Worm (Caenorhabditis elegans) whole organism, young adult: Measurements from ENCODE around the gene C53A3.4.
A peak's percentile ranks its signal among the peaks of the same experiment; 100 is the strongest.

Experiments
- B0261.1 ChIP-seq: sonication (generic microtip); optimal IDR thresholded peaks from 2 replicates; lab custom pipeline; 2016; ENCODE audit warnings: mild to moderate bottlenecking, missing genetic modification characterization, moderate library complexity, missing compliant biosample characterization
- C06A6.2 ChIP-seq: fragments of 200-800 bp; sonication (Bioruptor generic); conservative IDR thresholded peaks from 2 replicates; pipeline ENCODE4 v1.3.6; 2022; ENCODE audit warnings: missing genetic modification characterization, missing compliant biosample characterization
- C17E4.6 ChIP-seq: fragments of 200-800 bp; sonication (Bioruptor generic); IDR thresholded peaks from 2 replicates; pipeline ENCODE4 v1.3.6; 2022; ENCODE audit warnings: missing genetic modification reagents, missing genetic modification characterization, missing compliant biosample characterization
- F22D6.2 ChIP-seq: sonication (generic microtip); optimal IDR thresholded peaks from 2 replicates; lab custom pipeline; 2016; ENCODE audit warnings: mild to moderate bottlenecking, missing genetic modification characterization, missing compliant biosample characterization
- F23B12.7 ChIP-seq: sonication (generic microtip); optimal IDR thresholded peaks from 2 replicates; lab custom pipeline; 2017; ENCODE audit warnings: missing genetic modification characterization, mild to moderate bottlenecking, missing compliant biosample characterization, antibody characterized with exemption, moderate library complexity; ENCODE audit not compliant: insufficient read depth
- F33H1.4 ChIP-seq: fragments of 200-800 bp; sonication (Bioruptor generic); IDR thresholded peaks from 2 replicates; pipeline ENCODE4 v1.3.6; 2022; ENCODE audit warnings: missing genetic modification reagents, missing genetic modification characterization, missing compliant biosample characterization
- F39B2.1 ChIP-seq: fragments of 200-800 bp; sonication (Bioruptor generic); IDR thresholded peaks from 2 replicates; pipeline ENCODE4 v1.3.6; 2022; ENCODE audit warnings: missing genetic modification reagents, missing genetic modification characterization, missing compliant biosample characterization
- F49E8.2 ChIP-seq: sonication (generic microtip); optimal IDR thresholded peaks from 3 replicates; lab custom pipeline; 2017; ENCODE audit warnings: missing genetic modification characterization, mild to moderate bottlenecking, missing compliant biosample characterization, antibody characterized with exemption, moderate library complexity; ENCODE audit not compliant: insufficient read depth
- F57C9.4 ChIP-seq: sonication (generic microtip); optimal IDR thresholded peaks from 2 replicates; lab custom pipeline; 2017; ENCODE audit warnings: mild to moderate bottlenecking, missing genetic modification characterization, missing compliant biosample characterization
- K12H6.12 ChIP-seq: fragments of 200-800 bp; sonication (Bioruptor generic); optimal IDR thresholded peaks from 2 replicates; lab custom pipeline; 2018; ENCODE audit warnings: mild to moderate bottlenecking, missing genetic modification characterization, missing compliant biosample characterization
- Y53G8AR.9 ChIP-seq: fragments of 200-800 bp; sonication (Bioruptor generic); conservative IDR thresholded peaks from 2 replicates; pipeline ENCODE4 v1.3.6; 2022; ENCODE audit warnings: missing genetic modification reagents, missing genetic modification characterization, missing compliant biosample characterization
- Y67H2A.10 ChIP-seq: fragments of 200-800 bp; sonication (Bioruptor generic); conservative IDR thresholded peaks from 2 replicates; pipeline ENCODE4 v1.3.6; 2022; ENCODE audit warnings: missing genetic modification reagents, missing genetic modification characterization, missing compliant biosample characterization
- Y79H2A.3 ChIP-seq: fragments of 200-800 bp; sonication (Bioruptor generic); conservative IDR thresholded peaks from 2 replicates; pipeline ENCODE4 v1.3.6; 2022; ENCODE audit warnings: missing genetic modification reagents, missing genetic modification characterization, missing compliant biosample characterization
- aptf-3 ChIP-seq: fragments of 200-800 bp; sonication (Bioruptor generic); IDR thresholded peaks from 2 replicates; pipeline ENCODE4 v1.3.6; 2022; ENCODE audit warnings: missing genetic modification characterization, missing compliant biosample characterization
- atf-7 ChIP-seq: sonication (generic microtip); optimal IDR thresholded peaks from 2 replicates; lab custom pipeline; 2017; ENCODE audit warnings: mild to moderate bottlenecking, missing genetic modification characterization, missing compliant biosample characterization
- athp-1 ChIP-seq: sonication (generic microtip); optimal IDR thresholded peaks from 2 replicates; lab custom pipeline; 2017; ENCODE audit warnings: mild to moderate bottlenecking, missing genetic modification characterization, missing compliant biosample characterization
- bed-1 ChIP-seq: fragments of 200-800 bp; sonication (Bioruptor generic); IDR thresholded peaks from 2 replicates; pipeline ENCODE4 v1.3.6; 2022; ENCODE audit warnings: missing genetic modification reagents, missing genetic modification characterization, missing compliant biosample characterization
- ceh-100 ChIP-seq: fragments of 200-800 bp; sonication (Bioruptor generic); IDR thresholded peaks from 2 replicates; pipeline ENCODE4 v1.3.6; 2022; ENCODE audit warnings: missing genetic modification reagents, missing genetic modification characterization, missing compliant biosample characterization
- ceh-40 ChIP-seq: fragments of 200-800 bp; sonication (Bioruptor generic); IDR thresholded peaks from 2 replicates; pipeline ENCODE4 v1.3.6; 2022; ENCODE audit warnings: missing genetic modification characterization, missing compliant biosample characterization
- ceh-58 ChIP-seq: fragments of 200-800 bp; sonication (Bioruptor generic); IDR thresholded peaks from 2 replicates; pipeline ENCODE4 v1.3.6; 2022; ENCODE audit warnings: missing genetic modification characterization, missing compliant biosample characterization
- ceh-79 ChIP-seq: sonication (generic microtip); optimal IDR thresholded peaks from 2 replicates; lab custom pipeline; 2017; ENCODE audit warnings: mild to moderate bottlenecking, missing genetic modification characterization, missing compliant biosample characterization
- dox-1 ChIP-seq: fragments of 200-800 bp; sonication (Bioruptor generic); IDR thresholded peaks from 2 replicates; pipeline ENCODE4 v1.3.6; 2022; ENCODE audit warnings: missing genetic modification reagents, missing genetic modification characterization, missing compliant biosample characterization
- gei-17 ChIP-seq: fragments of 200-800 bp; sonication (Bioruptor generic); optimal IDR thresholded peaks from 2 replicates; lab custom pipeline; 2018; ENCODE audit warnings: mild to moderate bottlenecking, missing genetic modification characterization, missing compliant biosample characterization
- hsf-1 ChIP-seq: fragments of 200-800 bp; sonication (Bioruptor generic); IDR thresholded peaks from 2 replicates; pipeline ENCODE4 v1.3.6; 2022; ENCODE audit warnings: missing genetic modification reagents, missing genetic modification characterization, missing compliant biosample characterization
- lin-26 ChIP-seq: fragments of 200-800 bp; sonication (Bioruptor generic); IDR thresholded peaks from 2 replicates; pipeline ENCODE4 v1.3.6; 2022; ENCODE audit warnings: missing genetic modification reagents, missing genetic modification characterization, missing compliant biosample characterization
- lin-35 ChIP-seq, 3 experiments: fragments of 150-350 bp in 2 of 3; sonication (generic microtip) in 1 of 3; optimal IDR thresholded peaks; 2 replicates each; lab custom pipeline; 2014 to 2018; ENCODE audit warnings: missing biosample characterization in 3 of 3, missing genetic modification characterization in 3 of 3, missing genetic modification reagents in 3 of 3
- lin-40 ChIP-seq: sonication (generic microtip); optimal IDR thresholded peaks from 2 replicates; lab custom pipeline; 2016; ENCODE audit warnings: missing genetic modification characterization, mild to moderate bottlenecking, missing compliant biosample characterization, missing genotype, missing genetic modification reagents
- lin-54 ChIP-seq: fragments of 200-800 bp; sonication (Bioruptor generic); optimal IDR thresholded peaks from 2 replicates; lab custom pipeline; 2018; ENCODE audit warnings: mild to moderate bottlenecking, missing genetic modification characterization, missing compliant biosample characterization
- lir-1 ChIP-seq: fragments of 200-800 bp; sonication (Bioruptor generic); conservative IDR thresholded peaks from 2 replicates; pipeline ENCODE4 v1.3.6; 2022; ENCODE audit warnings: missing genetic modification reagents, missing genetic modification characterization, missing compliant biosample characterization
- madf-3 ChIP-seq: fragments of 200-800 bp; sonication (Bioruptor generic); IDR thresholded peaks from 2 replicates; pipeline ENCODE4 v1.3.6; 2022; ENCODE audit warnings: missing genetic modification reagents, missing genetic modification characterization, missing compliant biosample characterization
- mcd-1 ChIP-seq: fragments of 200-800 bp; sonication (Bioruptor generic); IDR thresholded peaks from 2 replicates; pipeline ENCODE4 v1.3.6; 2022; ENCODE audit warnings: missing genetic modification reagents, missing genetic modification characterization, missing compliant biosample characterization
- nfya-1 ChIP-seq: sonication (generic microtip); optimal IDR thresholded peaks from 2 replicates; lab custom pipeline; 2017; ENCODE audit warnings: antibody characterized with exemption, missing compliant biosample characterization, missing genetic modification characterization, borderline replicate concordance; ENCODE audit not compliant: insufficient read depth
- nfyb-1 ChIP-seq: fragments of 200-800 bp; sonication (Bioruptor generic); IDR thresholded peaks from 2 replicates; pipeline ENCODE4 v1.3.6; 2022; ENCODE audit warnings: missing genetic modification reagents, missing genetic modification characterization, missing compliant biosample characterization
- nhr-27 ChIP-seq: fragments of 200-800 bp; sonication (Bioruptor generic); optimal IDR thresholded peaks from 2 replicates; lab custom pipeline; 2018; ENCODE audit warnings: mild to moderate bottlenecking, missing genetic modification characterization, moderate library complexity, missing compliant biosample characterization
- nhr-90 ChIP-seq: sonication (generic microtip); optimal IDR thresholded peaks from 2 replicates; lab custom pipeline; 2016; ENCODE audit warnings: missing genotype, mild to moderate bottlenecking, missing genetic modification characterization, missing compliant biosample characterization
- rcor-1 ChIP-seq: fragments of 200-800 bp; sonication (Bioruptor generic); IDR thresholded peaks from 2 replicates; pipeline ENCODE4 v1.3.6; 2022; ENCODE audit warnings: missing genetic modification reagents, missing genetic modification characterization, missing compliant biosample characterization
- rec-8 ChIP-seq, 2 experiments: sonication (generic microtip); optimal IDR thresholded peaks; 2 replicates each; lab custom pipeline; 2016; ENCODE audit warnings: mild to moderate bottlenecking in 2 of 2, missing genetic modification characterization in 2 of 2, missing genetic modification reagents in 2 of 2, missing genotype in 2 of 2, missing biosample characterization in 1 of 2, missing compliant biosample characterization in 1 of 2, moderate library complexity in 1 of 2
- rpc-1 ChIP-seq, 2 experiments: fragments of 150-350 bp in 1 of 2; sonication (generic microtip) in 1 of 2; optimal IDR thresholded peaks; 2 replicates each; lab custom pipeline; 2014 to 2018; ENCODE audit warnings: missing biosample characterization in 1 of 2, missing genetic modification characterization in 1 of 2, missing genetic modification reagents in 1 of 2, missing genotype in 1 of 2
- snpc-1.1 ChIP-seq: sonication (generic microtip); optimal IDR thresholded peaks from 2 replicates; lab custom pipeline; 2017; ENCODE audit warnings: missing genetic modification characterization, mild to moderate bottlenecking, missing compliant biosample characterization, antibody characterized with exemption, moderate library complexity, missing genotype, missing genetic modification reagents; ENCODE audit not compliant: insufficient read depth
- snpc-3.4 ChIP-seq: sonication (generic microtip); optimal IDR thresholded peaks from 2 replicates; lab custom pipeline; 2017; ENCODE audit warnings: missing genetic modification characterization, mild to moderate bottlenecking, missing compliant biosample characterization, antibody characterized with exemption, moderate library complexity, missing genotype, missing genetic modification reagents
- somi-1 ChIP-seq: fragments of 200-800 bp; sonication (Bioruptor generic); optimal IDR thresholded peaks from 2 replicates; lab custom pipeline; 2018; ENCODE audit warnings: mild to moderate bottlenecking, missing genetic modification characterization, missing compliant biosample characterization
- ztf-28 ChIP-seq: fragments of 200-800 bp; sonication (Bioruptor generic); IDR thresholded peaks from 2 replicates; pipeline ENCODE4 v1.3.6; 2022; ENCODE audit warnings: missing genetic modification reagents, missing genetic modification characterization, missing compliant biosample characterization
- ztf-6 ChIP-seq: fragments of 200-800 bp; sonication (Bioruptor generic); IDR thresholded peaks from 2 replicates; pipeline ENCODE4 v1.3.6; 2022; ENCODE audit warnings: missing genetic modification reagents, missing genetic modification characterization, missing compliant biosample characterization

Gene C53A3.4

DNA sequence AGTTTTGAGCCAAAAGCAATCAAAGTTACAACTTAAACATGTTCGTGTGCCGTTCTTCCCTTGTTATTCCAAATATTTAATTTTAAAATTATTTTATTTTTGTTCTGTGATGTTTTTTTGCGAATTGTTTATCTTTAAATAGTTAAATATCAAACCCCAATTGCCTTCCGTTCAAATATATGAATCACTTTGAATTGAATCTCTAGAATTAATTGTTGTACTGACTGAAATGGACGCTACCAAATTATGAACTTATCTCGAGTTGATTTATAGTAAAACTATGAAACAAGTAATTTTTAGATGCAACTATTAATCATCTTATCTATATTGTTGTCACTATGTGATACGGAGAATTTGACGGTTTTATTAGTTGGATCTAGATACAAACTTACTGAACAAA is 33.4 kb upstream of the C53A3.4 start, which contains the start of gene ZC250.2:
TSS of gene ZC250.2 (plus strand) at position 301 of the 400 bp plus-strand sequence.
- TF ChIP-seq ceh-100 (GFP tag; lab: Robert Waterston, UW): no peak
- 0 out of 2 replicates have a peak, but pooled peaks have one; percentile 27 for TF ChIP-seq hsf-1

- no peak for TF ChIP-seq F39B2.1 (GFP tag; lab: Robert Waterston, UW)
- TF ChIP-seq K12H6.12 (tag; lab: Kevin White, UChicago): peak; percentile 66
- peak; percentile 95 for TF ChIP-seq dox-1
- peak; percentile 56 for TF ChIP-seq athp-1 (tag; lab: Kevin White, UChicago)
- peak; percentile 81 for TF ChIP-seq C06A6.2 (GFP tag; lab: Robert Waterston, UW)
- TF ChIP-seq B0261.1 (tag; lab: Kevin White, UChicago): no peak
- 0 out of 2 replicates have a peak, but pooled peaks have one; percentile 39 for TF ChIP-seq ztf-28 (GFP tag; lab: Robert Waterston, UW)
- TF ChIP-seq ztf-6 (GFP tag; lab: Robert Waterston, UW): no peak
- TF ChIP-seq lin-26: no peak
- TF ChIP-seq F33H1.4 (GFP tag; lab: Robert Waterston, UW): peak; percentile 67
- TF ChIP-seq Y53G8AR.9 (GFP tag; lab: Robert Waterston, UW): peak; percentile 84; the same call in 1 of the 2 replicates
- no peak for TF ChIP-seq ceh-58
- TF ChIP-seq nhr-27 (tag; lab: Kevin White, UChicago): no peak
- no peak for TF ChIP-seq nhr-90 (tag; lab: Kevin White, UChicago)
- TF ChIP-seq gei-17 (GFP tag; lab: Kevin White, UChicago): no peak
- no peak for TF ChIP-seq nfya-1 (tag; lab: Kevin White, UChicago)
- TF ChIP-seq lin-54 (GFP tag; lab: Kevin White, UChicago): peak; percentile 84
- TF ChIP-seq Y67H2A.10 (GFP tag; lab: Robert Waterston, UW): no peak
- 0 out of 2 replicates have a peak, but pooled peaks have one; percentile 57 for TF ChIP-seq madf-3 (GFP tag; lab: Robert Waterston, UW)
- peak; percentile 32 for TF ChIP-seq atf-7 (tag; lab: Kevin White, UChicago)
- peak; percentile 65 for TF ChIP-seq F23B12.7 (tag; lab: Kevin White, UChicago)
- TF ChIP-seq hsf-1: 0 out of 2 replicates have a peak, but pooled peaks have one; percentile 10
- peak in 2 of 3 experiments; percentile 54 to 72 for TF ChIP-seq lin-35 (GFP tag; optimal IDR thresholded peaks at IDR 0.05; lab: Kevin White, UChicago)
- peak; percentile 89 for TF ChIP-seq lin-40 (tag; lab: Kevin White, UChicago)
- no peak for TF ChIP-seq rec-8 (tag; optimal IDR thresholded peaks at IDR 0.05; lab: Kevin White, UChicago)
- peak; percentile 0 for TF ChIP-seq rpc-1 (optimal IDR thresholded peaks at IDR 0.05; lab: Kevin White, UChicago)
- no peak for TF ChIP-seq rpc-1 (tag; optimal IDR thresholded peaks at IDR 0.05; lab: Kevin White, UChicago)
- peak; percentile 59 for TF ChIP-seq somi-1 (GFP tag; lab: Kevin White, UChicago)
- TF ChIP-seq mcd-1: peak; percentile 87
- TF ChIP-seq Y79H2A.3 (GFP tag; lab: Robert Waterston, UW): no peak
- peak; percentile 47 for TF ChIP-seq F22D6.2 (tag; lab: Kevin White, UChicago)
- TF ChIP-seq F57C9.4 (tag; lab: Kevin White, UChicago): no peak
- TF ChIP-seq rcor-1 (GFP tag; lab: Robert Waterston, UW): peak; percentile 87
- no peak for TF ChIP-seq ceh-79 (tag; lab: Kevin White, UChicago)
- no peak for TF ChIP-seq snpc-1.1
- peak; percentile 73 for TF ChIP-seq lir-1 (GFP tag; lab: Robert Waterston, UW)
- no peak for TF ChIP-seq bed-1 (GFP tag; lab: Robert Waterston, UW)
- 0 out of 2 replicates have a peak, but pooled peaks have one; percentile 22 for TF ChIP-seq C17E4.6 (GFP tag; lab: Robert Waterston, UW)
- TF ChIP-seq ceh-40 (GFP tag; lab: Robert Waterston, UW): no peak
- TF ChIP-seq nfyb-1 (GFP tag; lab: Robert Waterston, UW): peak; percentile 63; the same call in 1 of the 2 replicates
- peak; percentile 67 for TF ChIP-seq snpc-3.4 (tag; lab: Kevin White, UChicago)
- TF ChIP-seq F49E8.2: peak; percentile 42
- TF ChIP-seq aptf-3 (GFP tag; lab: Robert Waterston, UW): no peak
These were observed 32.0 kb upstream of the C53A3.4 start, which contains the start of the genes nhr-142 and F44E7.9 for ce11 chrV:5790497-5791280. nhr-142 (minus strand) TSS chrV:5790553. F44E7.9 (plus strand) TSS chrV:5791230.
